Worm (Caenorhabditis elegans) whole organism, L3 larva: Measurements from ENCODE around the gene B0554.4.

ENCODE experiments used
- ceh-28 ChIP-seq: fragments of 150-350 bp; optimal IDR thresholded peaks from 2 replicates; lab custom pipeline; 2014; ENCODE audit warnings: missing biosample characterization, missing genetic modification reagents, missing genetic modification characterization
- nhr-11 ChIP-seq: fragments of 150-350 bp; optimal IDR thresholded peaks from 2 replicates; lab custom pipeline; 2014; ENCODE audit warnings: missing biosample characterization, missing genetic modification characterization

DNA sequence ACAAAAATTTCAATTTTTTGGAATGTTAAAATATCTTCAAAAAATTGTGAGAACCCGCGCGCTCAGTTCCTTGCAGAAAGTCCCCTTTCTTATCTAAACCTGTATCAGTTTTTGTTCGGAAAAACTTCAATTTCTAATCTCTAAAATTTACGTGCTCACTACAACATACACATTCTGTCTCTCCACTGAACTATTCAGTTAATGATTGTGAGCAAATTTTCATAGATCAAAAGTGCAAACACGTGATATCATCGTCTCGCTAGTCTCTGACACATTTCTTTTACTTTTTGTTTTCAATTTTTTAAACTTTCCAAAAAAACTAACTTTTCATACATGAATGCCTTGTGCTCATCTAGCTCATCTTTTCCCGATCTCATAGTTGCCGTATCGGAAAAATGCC lies 30.5 kb downstream of the B0554.4 start, which contains the start of gene nhr-203:
- no peak for TF ChIP-seq ceh-28 (tag; lab: Kevin White, UChicago)
- no peak for TF ChIP-seq nhr-11 (tag; lab: Kevin White, UChicago)
